Worm (Caenorhabditis elegans): ENCODE results near the gene Y57G11B.6.

DNA sequence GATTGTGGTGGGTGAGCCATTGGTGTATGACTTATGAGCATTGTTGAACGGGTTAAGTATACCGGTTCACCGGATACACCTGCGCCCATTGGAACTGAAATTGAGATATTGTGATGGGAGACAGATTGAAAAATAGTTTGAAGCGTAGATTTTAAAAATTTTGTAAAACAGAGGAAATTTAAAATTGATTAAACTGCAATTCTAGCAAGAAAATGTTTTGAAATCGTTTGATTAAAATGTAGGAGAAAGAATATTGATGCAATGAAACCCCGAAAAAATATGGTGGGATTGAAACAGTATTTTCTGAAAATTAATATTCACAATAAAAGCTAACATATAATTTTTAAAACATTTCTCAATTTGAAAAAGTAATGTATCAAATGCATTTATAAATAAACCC is at the start of gene Y57G11B.6:
- TF ChIP-seq mep-1 (tag; optimal IDR thresholded peaks at IDR 0.05) (no peak), D1046.2 (GFP tag; IDR thresholded peaks at IDR 0.05) (no peak), nhr-42 (GFP tag; IDR thresholded peaks at IDR 0.05) (no peak), ZK546.5 (tag; optimal IDR thresholded peaks at IDR 0.05) (no peak), unc-62 (GFP tag; optimal IDR thresholded peaks at IDR 0.05 in 1 of 2) (no peak), unc-62 (tag; optimal IDR thresholded peaks at IDR 0.05) (no peak), zip-11 (GFP tag; IDR thresholded peaks at IDR 0.05) (no peak), ceh-82 (tag; optimal IDR thresholded peaks at IDR 0.05) (no peak), snpc-4 (tag; optimal IDR thresholded peaks at IDR 0.05) (no peak), nhr-28 (tag; optimal IDR thresholded peaks at IDR 0.05) (no peak), unc-130 (GFP tag; optimal IDR thresholded peaks at IDR 0.05) (no peak), nhr-6 (tag; optimal IDR thresholded peaks at IDR 0.05) (no peak)

Data from whole organism, L4 larva.